Fruit fly (Drosophila melanogaster): Measurements from ENCODE around the gene sun.

DNA sequence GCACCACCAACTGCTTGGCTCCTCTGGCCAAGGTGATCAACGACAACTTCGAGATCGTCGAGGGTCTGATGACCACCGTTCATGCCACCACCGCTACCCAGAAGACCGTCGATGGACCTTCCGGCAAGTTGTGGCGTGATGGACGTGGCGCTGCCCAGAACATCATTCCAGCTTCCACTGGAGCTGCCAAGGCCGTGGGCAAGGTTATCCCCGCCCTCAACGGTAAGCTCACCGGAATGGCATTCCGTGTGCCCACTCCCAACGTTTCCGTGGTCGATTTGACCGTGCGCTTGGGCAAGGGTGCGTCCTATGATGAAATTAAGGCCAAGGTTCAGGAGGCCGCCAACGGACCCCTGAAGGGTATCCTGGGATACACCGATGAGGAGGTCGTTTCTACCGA lies 19.7 kb upstream of the sun start:
- no peak for TF ChIP-seq usp (GFP tag; optimal IDR thresholded peaks at IDR 0.05)
- TF ChIP-seq Dfd (GFP tag; optimal IDR thresholded peaks at IDR 0.05) = no peak
- no peak for TF ChIP-seq Jra (GFP tag; optimal IDR thresholded peaks at IDR 0.05)
- TF ChIP-seq Myc (optimal IDR thresholded peaks at IDR 0.05) = no peak
- no peak for TF ChIP-seq Mio (GFP tag; optimal IDR thresholded peaks at IDR 0.05)
